Fruit fly (Drosophila melanogaster): ENCODE measurements around the gene ogre.

dm6 chrX:6988082-6988481, 3.0 kb downstream of the ogre start:
- TF ChIP-seq usp (GFP tag; optimal IDR thresholded peaks at IDR 0.05) (no peak), sage (GFP tag; optimal IDR thresholded peaks at IDR 0.05) (no peak), Abd-B (GFP tag; optimal IDR thresholded peaks at IDR 0.05) (no peak), Vsx2 (GFP tag; optimal IDR thresholded peaks at IDR 0.05; ENCODE audit: partially characterized antibody) (no peak), Dfd (GFP tag; optimal IDR thresholded peaks at IDR 0.05) (no peak), Sp1 (GFP tag; optimal IDR thresholded peaks at IDR 0.05) (no peak), Hr78 (GFP tag; optimal IDR thresholded peaks at IDR 0.05) (no peak), dmrt93B (GFP tag; optimal IDR thresholded peaks at IDR 0.05) (no peak), GATAd (GFP tag; optimal IDR thresholded peaks at IDR 0.05) (no peak), CG9705 (GFP tag; optimal IDR thresholded peaks at IDR 0.05) (no peak), pan (optimal IDR thresholded peaks at IDR 0.05) (no peak), psq (GFP tag; optimal IDR thresholded peaks at IDR 0.05) (no peak), woc (GFP tag; optimal IDR thresholded peaks at IDR 0.05) (no peak), Dif (GFP tag; optimal IDR thresholded peaks at IDR 0.05; ENCODE audit: partially characterized antibody) (no peak)
